Worm (Caenorhabditis elegans) whole organism, late embryonic: ENCODE results near the gene kin-24.

Source experiments
- ceh-30 ChIP-seq: fragments of 150-350 bp; optimal IDR thresholded peaks from 2 replicates; lab custom pipeline; 2014; ENCODE audit warnings: missing biosample characterization, missing genetic modification characterization
- nfya-1 ChIP-seq: sonication (generic microtip); optimal IDR thresholded peaks from 2 replicates; lab custom pipeline; 2017; ENCODE audit warnings: missing genetic modification characterization, mild to moderate bottlenecking, missing compliant biosample characterization, antibody characterized with exemption, moderate library complexity

DNA sequence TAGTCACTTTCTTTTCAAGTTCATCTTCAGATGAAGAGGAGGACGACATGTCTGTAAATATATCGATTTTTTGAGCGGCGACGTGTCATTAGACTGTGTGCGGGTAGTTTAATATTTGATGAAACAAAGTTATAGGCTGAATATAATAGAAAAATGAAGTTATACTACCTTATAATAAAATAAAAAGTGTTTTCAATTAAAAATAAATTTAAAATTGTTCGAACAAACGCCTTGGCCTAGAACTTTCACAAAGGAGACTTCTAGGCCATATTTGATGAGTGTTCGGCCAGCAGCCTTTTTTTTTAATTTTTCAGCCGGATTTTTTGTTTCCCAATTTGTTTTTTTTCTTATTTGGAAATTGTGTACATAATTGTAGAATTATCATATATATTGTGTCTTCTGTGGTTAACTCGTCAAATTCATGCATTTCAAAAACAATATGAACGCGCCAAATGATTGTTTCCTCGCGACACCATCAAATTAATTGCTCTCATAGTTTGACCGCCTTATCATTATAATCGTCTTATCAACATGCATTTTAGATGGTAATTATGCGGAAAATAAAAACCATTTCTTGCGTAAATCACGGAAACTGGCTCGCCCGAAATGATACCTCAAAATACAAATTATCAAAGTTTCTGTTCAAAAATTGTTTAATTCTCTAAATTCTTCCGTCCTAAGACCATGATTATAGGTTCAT is 43.4 kb downstream of the kin-24 start, which contains the start of gene T13F2.2:
- no peak for TF ChIP-seq nfya-1 (tag; lab: Kevin White, UChicago)
- no peak for TF ChIP-seq ceh-30 (tag; lab: Kevin White, UChicago)
